Fruit fly (Drosophila melanogaster): ENCODE measurements around the gene Jon99Fi.
A peak's percentile ranks its signal among the peaks of the same experiment; 100 is the strongest.

Jon99Fi gene

dm6 chr3R:30475910-30476309, 12.9 kb upstream of the Jon99Fi start (continued):
- TF ChIP-seq Sry-β (GFP tag; optimal IDR thresholded peaks at IDR 0.05) (peak; percentile 62), CG2129 (GFP tag; IDR thresholded peaks at IDR 0.05; ENCODE audit: partially characterized antibody) (no peak), ssp (GFP tag; IDR thresholded peaks at IDR 0.05) (no peak), zfh2 (GFP tag; optimal IDR thresholded peaks at IDR 0.05) (no peak), emc (GFP tag; optimal IDR thresholded peaks at IDR 0.05) (no peak), lola (GFP tag; optimal IDR thresholded peaks at IDR 0.05) (peak in 1 of 3 experiments; percentile 38), al (GFP tag; IDR thresholded peaks at IDR 0.05) (no peak), row (GFP tag; IDR thresholded peaks at IDR 0.05) (0 out of 3 replicates have a peak, but pooled peaks have one; percentile 13)

- peak; percentile 15 for TF ChIP-seq ewg (GFP tag; optimal IDR thresholded peaks at IDR 0.05)
- no peak for TF ChIP-seq CG32772 (GFP tag; IDR thresholded peaks at IDR 0.05)
- TF ChIP-seq Opbp (GFP tag; IDR thresholded peaks at IDR 0.05; ENCODE audit: partially characterized antibody): 0 out of 3 replicates have a peak, but pooled peaks have one; percentile 9
- no peak for TF ChIP-seq emc (GFP tag; optimal IDR thresholded peaks at IDR 0.05)
- TF ChIP-seq CG17186 (GFP tag; optimal IDR thresholded peaks at IDR 0.05): no peak
- no peak for TF ChIP-seq H15 (GFP tag; IDR thresholded peaks at IDR 0.05)
- peak; percentile 99 for TF ChIP-seq pros (GFP tag; optimal IDR thresholded peaks at IDR 0.05)
- TF ChIP-seq gcm (GFP tag; optimal IDR thresholded peaks at IDR 0.05): peak; percentile 70
- peak; percentile 34 for TF ChIP-seq Med (GFP tag)
- peak; percentile 61 for TF ChIP-seq HLHmδ (GFP tag; optimal IDR thresholded peaks at IDR 0.05)
- TF ChIP-seq CG5180 (GFP tag; optimal IDR thresholded peaks at IDR 0.05): peak; percentile 75
- TF ChIP-seq inv (GFP tag; IDR thresholded peaks at IDR 0.05; ENCODE audit: partially characterized antibody): no peak
- TF ChIP-seq twi (tag; optimal IDR thresholded peaks at IDR 0.05): peak; percentile 11
- no peak for TF ChIP-seq BtbVII (GFP tag; optimal IDR thresholded peaks at IDR 0.05)
- peak; percentile 81 for TF ChIP-seq ac (GFP tag; optimal IDR thresholded peaks at IDR 0.05)
- TF ChIP-seq gsb-n (tag; optimal IDR thresholded peaks at IDR 0.05): peak; percentile 70
- peak; percentile 46 for TF ChIP-seq kni (GFP tag; optimal IDR thresholded peaks at IDR 0.05)
- peak; percentile 65 for TF ChIP-seq nerfin-1 (tag; optimal IDR thresholded peaks at IDR 0.05)
These were observed 12.4 kb upstream of the Jon99Fi start, which contains the start of gene spdo for dm6 chr3R:30476367-30476766. spdo (plus strand) TSS chr3R:30476684.

dm6 chr3R:30487828-30488227, 935 bp upstream of the Jon99Fi start, which contains the start of gene Jon99Fii:
Jon99Fii (minus strand) TSS chr3R:30487928.
- TF ChIP-seq CG14441 (GFP tag; IDR thresholded peaks at IDR 0.05) (no peak), CG6654 (GFP tag; optimal IDR thresholded peaks at IDR 0.05) (no peak), Camta (GFP tag; optimal IDR thresholded peaks at IDR 0.05) (no peak), Hmr (GFP tag; optimal IDR thresholded peaks at IDR 0.05) (no peak), Chrac-16 (GFP tag; optimal IDR thresholded peaks at IDR 0.05) (no peak), crol (GFP tag; IDR thresholded peaks at IDR 0.05) (no peak), CG6854 (GFP tag; optimal IDR thresholded peaks at IDR 0.05) (no peak), CG16815 (GFP tag; optimal IDR thresholded peaks at IDR 0.05) (no peak), Bgb (GFP tag; IDR thresholded peaks at IDR 0.05; ENCODE audit: partially characterized antibody) (no peak)

dm6 chr3R:30489797-30490196, 1.0 kb downstream of the Jon99Fi start, which contains the start of gene PH4alphaSG2:
PH4alphaSG2 (plus strand) TSS chr3R:30490074.
- TF ChIP-seq CkIIα-i1 (GFP tag; IDR thresholded peaks at IDR 0.05) (no peak), pho (GFP tag; optimal IDR thresholded peaks at IDR 0.05) (peak; percentile 35), Neu2 (GFP tag; optimal IDR thresholded peaks at IDR 0.05; ENCODE audit: borderline replicate concordance) (no peak), bsh (GFP tag; optimal IDR thresholded peaks at IDR 0.05) (peak in 1 of 2 experiments; percentile 17), Camta (GFP tag; optimal IDR thresholded peaks at IDR 0.05) (no peak), jumu (GFP tag; optimal IDR thresholded peaks at IDR 0.05) (no peak), tap (tag; optimal IDR thresholded peaks at IDR 0.05) (no peak), peb (GFP tag; IDR thresholded peaks at IDR 0.05) (no peak), tll (GFP tag; optimal IDR thresholded peaks at IDR 0.05) (no peak), E2f2 (GFP tag; IDR thresholded peaks at IDR 0.05) (no peak), HHEX (GFP tag; optimal IDR thresholded peaks at IDR 0.05) (peak; percentile 5), CG30431 (GFP tag; optimal IDR thresholded peaks at IDR 0.05) (no peak), ash1 (GFP tag; optimal IDR thresholded peaks at IDR 0.05) (no peak), Ssrp (tag; optimal IDR thresholded peaks at IDR 0.05) (no peak), Med (GFP tag) (no peak)
